Fruit fly (Drosophila melanogaster): ENCODE measurements around the gene CG10514.

DNA sequence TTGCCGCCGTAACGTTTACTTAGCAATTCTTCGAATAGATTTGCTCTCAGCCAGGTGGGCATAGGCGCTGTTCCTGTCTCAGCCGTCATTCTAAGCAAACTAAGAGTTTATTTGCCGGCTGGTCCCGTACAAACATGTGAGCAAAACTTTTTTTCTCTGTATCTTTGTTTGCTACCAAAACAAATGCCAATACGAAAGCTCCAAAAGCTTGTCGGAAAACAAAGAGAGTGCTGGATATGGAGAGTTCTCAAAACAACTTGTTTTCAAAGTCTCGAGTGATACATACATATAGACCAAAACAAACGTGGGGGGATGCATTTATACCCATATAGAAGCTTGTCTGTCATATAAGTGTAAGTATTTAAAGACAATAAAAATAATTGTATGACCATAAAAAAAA is 36.4 kb upstream of the CG10514 start, which contains the start of gene CG10559:
- TF ChIP-seq CG11617 (GFP tag; optimal IDR thresholded peaks at IDR 0.05) (no peak), CG5204 (GFP tag; optimal IDR thresholded peaks at IDR 0.05) (no peak), CG14711 (tag; optimal IDR thresholded peaks at IDR 0.05) (no peak), Clk (GFP tag; optimal IDR thresholded peaks at IDR 0.05) (no peak), cic (GFP tag; optimal IDR thresholded peaks at IDR 0.05) (peak; percentile 20), CG12768 (GFP tag; optimal IDR thresholded peaks at IDR 0.05) (no peak), pad (GFP tag; optimal IDR thresholded peaks at IDR 0.05) (no peak), toe (GFP tag; optimal IDR thresholded peaks at IDR 0.05) (no peak)
